Fruit fly (Drosophila melanogaster): Measurements from ENCODE around the gene Tmf.

Gene Tmf

DNA sequence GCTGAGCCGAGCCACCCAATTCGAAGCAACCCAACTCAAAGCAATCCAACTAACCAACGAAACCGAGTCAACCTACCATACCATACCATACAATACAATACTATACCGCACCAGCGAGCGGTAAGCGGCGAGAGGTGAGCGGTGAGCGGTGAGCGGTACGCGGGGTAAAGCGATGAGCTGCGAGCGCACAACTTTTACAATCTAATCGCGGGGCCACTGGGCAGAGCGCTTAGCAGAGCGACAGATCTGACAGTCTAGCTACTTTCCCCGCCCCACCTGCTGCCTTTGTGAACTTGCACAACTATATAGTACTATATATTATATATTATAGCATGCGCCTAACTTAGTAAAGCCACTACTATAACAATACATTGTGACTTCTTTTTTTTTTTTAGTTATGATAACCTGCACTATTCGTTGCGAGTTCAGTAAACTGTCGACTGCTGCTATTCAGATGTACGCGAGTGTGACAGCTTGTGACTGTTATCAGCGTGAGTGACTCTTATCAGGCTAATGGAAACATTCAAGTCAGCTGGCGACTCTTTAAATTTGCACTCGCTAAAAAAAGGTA, 43.3 kb upstream of the Tmf start (continued):
- TF ChIP-seq repo (GFP tag; optimal IDR thresholded peaks at IDR 0.05) (no peak), emc (GFP tag; optimal IDR thresholded peaks at IDR 0.05) (no peak), CG9876 (GFP tag; optimal IDR thresholded peaks at IDR 0.05) (no peak), Opbp (GFP tag; IDR thresholded peaks at IDR 0.05; ENCODE audit: partially characterized antibody) (no peak), crol (GFP tag; IDR thresholded peaks at IDR 0.05) (peak; percentile 100), gfzf (GFP tag; optimal IDR thresholded peaks at IDR 0.05) (no peak), CG9817 (tag; optimal IDR thresholded peaks at IDR 0.05) (no peak), Oaz (GFP tag; IDR thresholded peaks at IDR 0.05) (no peak), CG1529 (GFP tag; optimal IDR thresholded peaks at IDR 0.05) (no peak), YL-1 (GFP tag; optimal IDR thresholded peaks at IDR 0.05) (no peak), nom (GFP tag; optimal IDR thresholded peaks at IDR 0.05) (no peak), CG32532 (GFP tag; IDR thresholded peaks at IDR 0.05) (peak; percentile 43; the same call in 1 of the 2 replicates), CG10321 (GFP tag; IDR thresholded peaks at IDR 0.05) (no peak), oc (tag; optimal IDR thresholded peaks at IDR 0.05) (peak; percentile 54), danr (GFP tag; IDR thresholded peaks at IDR 0.05) (no peak), Side (GFP tag; optimal IDR thresholded peaks at IDR 0.05) (no peak), cwo (GFP tag; optimal IDR thresholded peaks at IDR 0.05) (peak; percentile 65), dpn (GFP tag; optimal IDR thresholded peaks at IDR 0.05) (peak in 1 of 2 experiments; percentile 6), CG4707 (GFP tag; optimal IDR thresholded peaks at IDR 0.05) (no peak), Adf1 (GFP tag; IDR thresholded peaks at IDR 0.05) (peak; percentile 78), Taf1 (GFP tag; IDR thresholded peaks at IDR 0.05) (no peak), CG33213 (GFP tag; optimal IDR thresholded peaks at IDR 0.05) (no peak), Hr51 (GFP tag; optimal IDR thresholded peaks at IDR 0.05) (peak in 1 of 2 experiments; percentile 61), Mrtf (GFP tag; IDR thresholded peaks at IDR 0.05) (0 out of 3 replicates have a peak, but pooled peaks have one; percentile 26), Trl (optimal IDR thresholded peaks at IDR 0.05) (peak; percentile 22 to 53), Trl (GFP tag; optimal IDR thresholded peaks at IDR 0.05) (no peak), wor (GFP tag; IDR thresholded peaks at IDR 0.05) (no peak), CG2712 (tag; optimal IDR thresholded peaks at IDR 0.05) (peak; percentile 41), stc (GFP tag; IDR thresholded peaks at IDR 0.05) (peak; percentile 35), bcd (GFP tag; optimal IDR thresholded peaks at IDR 0.05) (peak; percentile 47), zen2 (GFP tag; IDR thresholded peaks at IDR 0.05; ENCODE audit: partially characterized antibody) (no peak), CG3995 (GFP tag; optimal IDR thresholded peaks at IDR 0.05) (peak; percentile 2), cg (GFP tag; optimal IDR thresholded peaks at IDR 0.05) (no peak), tap (tag; optimal IDR thresholded peaks at IDR 0.05) (no peak), gt (GFP tag; IDR thresholded peaks at IDR 0.05) (no peak), hkb (optimal IDR thresholded peaks at IDR 0.05) (no peak), hkb (GFP tag; IDR thresholded peaks at IDR 0.05) (0 out of 2 replicates have a peak, but pooled peaks have one; percentile 10), Atf3 (GFP tag; optimal IDR thresholded peaks at IDR 0.05) (no peak), ssp (GFP tag; IDR thresholded peaks at IDR 0.05) (no peak), Doc3 (GFP tag; IDR thresholded peaks at IDR 0.05; ENCODE audit: partially characterized antibody) (no peak), unpg (GFP tag; optimal IDR thresholded peaks at IDR 0.05) (peak; percentile 54), slp2 (GFP tag; optimal IDR thresholded peaks at IDR 0.05) (no peak), CG13287 (GFP tag; IDR thresholded peaks at IDR 0.05; ENCODE audit: partially characterized antibody) (peak; percentile 34; the same call in 1 of the 2 replicates), Hr78 (GFP tag; optimal IDR thresholded peaks at IDR 0.05) (peak in 1 of 2 experiments; percentile 6), br (optimal IDR thresholded peaks at IDR 0.05) (no peak), crp (GFP tag; optimal IDR thresholded peaks at IDR 0.05) (peak in 1 of 2 experiments; percentile 26), CG31441 (GFP tag; IDR thresholded peaks at IDR 0.05) (peak; percentile 51; the same call in 1 of the 2 replicates), Scr (GFP tag; IDR thresholded peaks at IDR 0.05; ENCODE audit: partially characterized antibody) (no peak), tgo (GFP tag; IDR thresholded peaks at IDR 0.05) (peak; percentile 16; the same call in 1 of the 3 replicates), slbo (GFP tag; IDR thresholded peaks at IDR 0.05) (peak; percentile 32; the same call in 1 of the 2 replicates)

Measured in whole organism, embryonic.